Worm (Caenorhabditis elegans) whole organism, L1 larva: ENCODE measurements around the gene ech-6.
A peak's percentile ranks its signal among the peaks of the same experiment; 100 is the strongest.

ENCODE experiments used
- C04F5.9 ChIP-seq: sonication (generic microtip); optimal IDR thresholded peaks from 2 replicates; lab custom pipeline; 2016; ENCODE audit warnings: missing genetic modification characterization, missing compliant biosample characterization
- aha-1 ChIP-seq: fragments of 150-350 bp; optimal IDR thresholded peaks from 2 replicates; lab custom pipeline; 2014; ENCODE audit warnings: missing biosample characterization, missing genetic modification characterization
- alr-1 ChIP-seq: fragments of 200-800 bp; sonication (Bioruptor generic); optimal IDR thresholded peaks from 2 replicates; lab custom pipeline; 2018; ENCODE audit warnings: borderline replicate concordance, mild to moderate bottlenecking, missing genetic modification characterization, missing compliant biosample characterization
- ama-1 ChIP-seq: fragments of 150-350 bp; optimal IDR thresholded peaks from 2 replicates; lab custom pipeline; 2014
- blmp-1 ChIP-seq: fragments of 150-350 bp; optimal IDR thresholded peaks from 2 replicates; lab custom pipeline; 2014; ENCODE audit warnings: missing biosample characterization, missing genetic modification characterization
- ceh-63 ChIP-seq: fragments of 200-800 bp; sonication (Bioruptor generic); optimal IDR thresholded peaks from 2 replicates; lab custom pipeline; 2018; ENCODE audit warnings: mild to moderate bottlenecking, missing genetic modification characterization, missing compliant biosample characterization
- ceh-82 ChIP-seq, 3 experiments: fragments of 150-350 bp in 1 of 3; sonication (generic microtip) in 2 of 3; optimal IDR thresholded peaks; 2 replicates each; lab custom pipeline; 2014 to 2017; ENCODE audit warnings: missing biosample characterization in 3 of 3, missing genetic modification characterization in 3 of 3
- ceh-88 ChIP-seq: fragments of 200-800 bp; sonication (Bioruptor generic); IDR thresholded peaks from 2 replicates; pipeline ENCODE4 v1.3.6; 2022; ENCODE audit warnings: missing genetic modification characterization, missing compliant biosample characterization
- ceh-90 ChIP-seq: sonication (generic microtip); optimal IDR thresholded peaks from 2 replicates; lab custom pipeline; 2016; ENCODE audit warnings: missing genetic modification characterization, missing compliant biosample characterization
- ces-1 ChIP-seq: fragments of 150-350 bp; optimal IDR thresholded peaks from 2 replicates; lab custom pipeline; 2014; ENCODE audit warnings: missing biosample characterization, missing genetic modification reagents, missing genetic modification characterization
- dpl-1 ChIP-seq, 3 experiments: fragments of 150-350 bp in 2 of 3; sonication (generic microtip) in 1 of 3; optimal IDR thresholded peaks; 2 replicates each; lab custom pipeline; 2014 to 2017; ENCODE audit warnings: missing biosample characterization in 3 of 3, missing genetic modification characterization in 3 of 3, missing genetic modification reagents in 3 of 3
- efl-1 ChIP-seq, 4 experiments: fragments of 150-350 bp; optimal IDR thresholded peaks in 3 of 4; peaks in 1 of 4; 1 replicate in 1 of 4; 2 replicates in 3 of 4; lab custom pipeline; 2014; ENCODE audit warnings: missing biosample characterization in 2 of 4, missing genetic modification characterization in 2 of 4, missing genetic modification reagents in 2 of 4
- efl-3 ChIP-seq: fragments of 200-800 bp; sonication (Bioruptor generic); optimal IDR thresholded peaks from 2 replicates; lab custom pipeline; 2018; ENCODE audit warnings: mild to moderate bottlenecking, missing genetic modification characterization, missing compliant biosample characterization
- elt-2 ChIP-seq: sonication (generic microtip); optimal IDR thresholded peaks from 2 replicates; lab custom pipeline; 2016; ENCODE audit warnings: missing genetic modification characterization, mild to moderate bottlenecking, inconsistent platforms, missing compliant biosample characterization, missing genetic modification reagents
- elt-3 ChIP-seq, 6 experiments: fragments of 150-350 bp in 1 of 6; sonication (generic microtip); optimal IDR thresholded peaks; 2 replicates each; lab custom pipeline; 2017 to 2018; ENCODE audit warnings: missing biosample characterization in 6 of 6, missing genetic modification characterization in 6 of 6, inconsistent platforms in 1 of 6
- fkh-8 ChIP-seq: sonication (generic microtip); optimal IDR thresholded peaks from 2 replicates; lab custom pipeline; 2016; ENCODE audit warnings: mild to moderate bottlenecking, missing genetic modification characterization, missing compliant biosample characterization
- fos-1 ChIP-seq: fragments of 150-350 bp; optimal IDR thresholded peaks from 2 replicates; lab custom pipeline; 2014; ENCODE audit warnings: missing biosample characterization, missing genetic modification characterization
- grh-1 ChIP-seq: fragments of 200-800 bp; sonication (Bioruptor generic); IDR thresholded peaks from 2 replicates; pipeline ENCODE4 v1.3.6; 2022; ENCODE audit warnings: missing genetic modification reagents, missing genetic modification characterization, missing compliant biosample characterization
- hlh-17 ChIP-seq: fragments of 200-800 bp; sonication (Bioruptor generic); optimal IDR thresholded peaks from 2 replicates; lab custom pipeline; 2018; ENCODE audit warnings: missing genetic modification characterization, mild to moderate bottlenecking, missing compliant biosample characterization, moderate library complexity, borderline replicate concordance
- hlh-4 ChIP-seq: sonication (generic microtip); optimal IDR thresholded peaks from 2 replicates; lab custom pipeline; 2016; ENCODE audit warnings: mild to moderate bottlenecking, missing genetic modification characterization, missing compliant biosample characterization
- hpl-2 ChIP-seq: fragments of 150-350 bp; optimal IDR thresholded peaks from 2 replicates; lab custom pipeline; 2014; ENCODE audit warnings: missing biosample characterization, missing genetic modification reagents, missing genetic modification characterization
- irx-1 ChIP-seq: sonication (generic microtip); optimal IDR thresholded peaks from 2 replicates; lab custom pipeline; 2016; ENCODE audit warnings: missing genetic modification characterization, missing compliant biosample characterization
- lin-13 ChIP-seq: fragments of 150-350 bp; optimal IDR thresholded peaks from 2 replicates; lab custom pipeline; 2014; ENCODE audit warnings: missing biosample characterization, missing genetic modification reagents, missing genetic modification characterization
- lin-14 ChIP-seq: fragments of 200-800 bp; sonication (Bioruptor generic); optimal IDR thresholded peaks from 2 replicates; lab custom pipeline; 2018; ENCODE audit warnings: mild to moderate bottlenecking, missing genetic modification characterization, moderate library complexity, missing compliant biosample characterization
- lin-35 ChIP-seq, 2 experiments: fragments of 150-350 bp; optimal IDR thresholded peaks; 2 replicates each; lab custom pipeline; 2014; ENCODE audit warnings: missing biosample characterization in 2 of 2, missing genetic modification characterization in 2 of 2, missing genetic modification reagents in 2 of 2
- lin-39 ChIP-seq: fragments of 150-350 bp; optimal IDR thresholded peaks from 2 replicates; lab custom pipeline; 2014; ENCODE audit warnings: missing biosample characterization, missing genetic modification reagents, missing genetic modification characterization
- lsy-2 ChIP-seq, 2 experiments: fragments of 150-350 bp; optimal IDR thresholded peaks; 2 replicates each; lab custom pipeline; 2014; ENCODE audit warnings: missing biosample characterization in 2 of 2, missing genetic modification characterization in 2 of 2
- mep-1 ChIP-seq: fragments of 150-350 bp; optimal IDR thresholded peaks from 2 replicates; lab custom pipeline; 2014; ENCODE audit warnings: missing biosample characterization, missing genetic modification characterization
- nhr-11 ChIP-seq: fragments of 150-350 bp; optimal IDR thresholded peaks from 2 replicates; lab custom pipeline; 2014; ENCODE audit warnings: missing biosample characterization, missing genetic modification characterization
- nhr-19 ChIP-seq: fragments of 200-800 bp; sonication (Bioruptor generic); conservative IDR thresholded peaks from 2 replicates; pipeline ENCODE4 v1.3.6; 2022; ENCODE audit warnings: missing genetic modification characterization, missing compliant biosample characterization
- nhr-20 ChIP-seq: sonication (generic microtip); optimal IDR thresholded peaks from 2 replicates; lab custom pipeline; 2016; ENCODE audit warnings: mild to moderate bottlenecking, missing genetic modification characterization, missing compliant biosample characterization
- nhr-237 ChIP-seq: fragments of 150-350 bp; optimal IDR thresholded peaks from 2 replicates; lab custom pipeline; 2014; ENCODE audit warnings: missing biosample characterization, missing genetic modification characterization
- nhr-47 ChIP-seq: sonication (generic microtip); optimal IDR thresholded peaks from 2 replicates; lab custom pipeline; 2016; ENCODE audit warnings: mild to moderate bottlenecking, missing genetic modification characterization, moderate library complexity, missing compliant biosample characterization
- nhr-76 ChIP-seq: sonication (generic microtip); optimal IDR thresholded peaks from 2 replicates; lab custom pipeline; 2017; ENCODE audit warnings: missing biosample characterization, missing genetic modification characterization
- nhr-77 ChIP-seq: fragments of 150-350 bp; optimal IDR thresholded peaks from 2 replicates; lab custom pipeline; 2014; ENCODE audit warnings: missing biosample characterization, missing genetic modification characterization
- nhr-85 ChIP-seq: sonication (generic microtip); peaks from one replicate; lab custom pipeline; 2016; ENCODE audit warnings: missing genetic modification characterization, inconsistent platforms, missing compliant biosample characterization
- nhr-90 ChIP-seq: sonication (generic microtip); optimal IDR thresholded peaks from 2 replicates; lab custom pipeline; 2016; ENCODE audit warnings: mild to moderate bottlenecking, missing genetic modification characterization, missing compliant biosample characterization; ENCODE audit not compliant: poor library complexity
- pax-3 ChIP-seq: fragments of 200-800 bp; sonication (Bioruptor generic); optimal IDR thresholded peaks from 2 replicates; lab custom pipeline; 2018; ENCODE audit warnings: mild to moderate bottlenecking, missing genetic modification characterization, moderate library complexity, missing compliant biosample characterization
- pqm-1 ChIP-seq: sonication (generic microtip); optimal IDR thresholded peaks from 3 replicates; lab custom pipeline; 2017; ENCODE audit warnings: missing biosample characterization, missing genetic modification characterization
- snu-23 ChIP-seq: sonication (generic microtip); optimal IDR thresholded peaks from 2 replicates; lab custom pipeline; 2016; ENCODE audit warnings: missing genetic modification characterization, missing compliant biosample characterization
- sup-37 ChIP-seq: fragments of 200-800 bp; sonication (Bioruptor generic); optimal IDR thresholded peaks from 2 replicates; lab custom pipeline; 2018; ENCODE audit warnings: mild to moderate bottlenecking, missing genetic modification characterization, missing compliant biosample characterization
- swsn-7 ChIP-seq: sonication (generic microtip); optimal IDR thresholded peaks from 2 replicates; lab custom pipeline; 2016; ENCODE audit warnings: missing genetic modification characterization, missing compliant biosample characterization
- tbx-2 ChIP-seq: sonication (generic microtip); optimal IDR thresholded peaks from 2 replicates; lab custom pipeline; 2016; ENCODE audit warnings: missing genetic modification characterization, missing compliant biosample characterization
- unc-30 ChIP-seq: sonication (generic microtip); optimal IDR thresholded peaks from 2 replicates; lab custom pipeline; 2017; ENCODE audit warnings: missing biosample characterization, missing genetic modification characterization
- unc-62 ChIP-seq: fragments of 150-350 bp; optimal IDR thresholded peaks from 2 replicates; lab custom pipeline; 2014; ENCODE audit warnings: missing biosample characterization, missing genetic modification reagents, missing genetic modification characterization
- vab-15 ChIP-seq: sonication (generic microtip); optimal IDR thresholded peaks from 2 replicates; lab custom pipeline; 2017; ENCODE audit warnings: missing genotype, mild to moderate bottlenecking, missing genetic modification characterization, missing compliant biosample characterization
- zip-4 ChIP-seq: fragments of 200-800 bp; sonication (Bioruptor generic); optimal IDR thresholded peaks from 2 replicates; lab custom pipeline; 2018; ENCODE audit warnings: mild to moderate bottlenecking, missing genetic modification characterization, moderate library complexity, missing compliant biosample characterization
- ztf-11 ChIP-seq, 2 experiments: sonication (generic microtip); optimal IDR thresholded peaks; 2 replicates each; lab custom pipeline; 2016 to 2017; ENCODE audit warnings: missing genetic modification characterization in 2 of 2, missing biosample characterization in 1 of 2, missing compliant biosample characterization in 1 of 2

Gene ech-6

DNA sequence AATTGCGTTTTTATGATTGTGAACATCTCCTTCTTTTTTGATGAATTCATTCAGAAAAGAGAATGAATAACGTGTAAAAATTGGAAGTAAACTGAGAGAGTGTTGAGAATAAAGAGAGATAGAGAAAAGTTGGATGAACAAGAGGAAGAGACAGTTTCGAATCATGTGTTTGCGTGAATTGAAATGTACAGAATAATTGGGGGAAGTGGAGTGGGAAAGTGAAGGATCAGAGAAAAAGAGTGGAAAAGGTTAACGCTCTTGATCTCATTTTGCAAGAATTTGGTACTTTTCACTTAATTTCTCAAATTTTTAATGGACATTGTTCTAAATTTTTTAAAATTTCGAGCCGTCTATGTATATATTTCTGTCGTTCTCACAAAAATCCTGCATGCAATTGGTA, 19.4 kb downstream of the ech-6 start:
- TF ChIP-seq tbx-2 (tag; lab: Kevin White, UChicago) (no peak), lsy-2 (tag; optimal IDR thresholded peaks at IDR 0.05; lab: Kevin White, UChicago) (peak in 1 of 2 experiments; percentile 23), C04F5.9 (tag; lab: Kevin White, UChicago) (no peak), fkh-8 (tag; lab: Kevin White, UChicago) (no peak), hpl-2 (no peak), irx-1 (tag; lab: Kevin White, UChicago) (no peak), alr-1 (no peak), ceh-63 (GFP tag; lab: Kevin White, UChicago) (no peak), nhr-11 (tag; lab: Kevin White, UChicago) (no peak), zip-4 (GFP tag; lab: Kevin White, UChicago) (no peak), ces-1 (GFP tag; lab: Kevin White, UChicago) (no peak), mep-1 (tag; lab: Kevin White, UChicago) (peak; percentile 32), ceh-90 (tag; lab: Kevin White, UChicago) (no peak), hlh-17 (no peak), fos-1 (tag; lab: Kevin White, UChicago) (no peak), pqm-1 (tag; lab: Kevin White, UChicago) (no peak), nhr-237 (no peak), swsn-7 (tag; lab: Kevin White, UChicago) (no peak), nhr-20 (tag; lab: Kevin White, UChicago) (peak; percentile 3), dpl-1 (GFP tag; optimal IDR thresholded peaks at IDR 0.05; lab: Kevin White, UChicago) (no peak), elt-3 (tag; optimal IDR thresholded peaks at IDR 0.05; lab: Kevin White, UChicago) (peak in 1 of 6 experiments; percentile 27), nhr-76 (tag; lab: Kevin White, UChicago) (no peak), nhr-85 (tag; lab: Kevin White, UChicago) (peak; percentile 74), snu-23 (GFP tag; lab: Kevin White, UChicago) (peak; percentile 22), unc-62 (GFP tag; lab: Kevin White, UChicago) (no peak), nhr-77 (tag; lab: Kevin White, UChicago) (no peak), lin-14 (peak; percentile 64), efl-3 (no peak), lin-35 (GFP tag; optimal IDR thresholded peaks at IDR 0.05; lab: Kevin White, UChicago) (peak in 1 of 2 experiments; percentile 26), blmp-1 (tag; lab: Kevin White, UChicago) (peak; percentile 87), nhr-90 (tag; lab: Kevin White, UChicago) (no peak)

DNA sequence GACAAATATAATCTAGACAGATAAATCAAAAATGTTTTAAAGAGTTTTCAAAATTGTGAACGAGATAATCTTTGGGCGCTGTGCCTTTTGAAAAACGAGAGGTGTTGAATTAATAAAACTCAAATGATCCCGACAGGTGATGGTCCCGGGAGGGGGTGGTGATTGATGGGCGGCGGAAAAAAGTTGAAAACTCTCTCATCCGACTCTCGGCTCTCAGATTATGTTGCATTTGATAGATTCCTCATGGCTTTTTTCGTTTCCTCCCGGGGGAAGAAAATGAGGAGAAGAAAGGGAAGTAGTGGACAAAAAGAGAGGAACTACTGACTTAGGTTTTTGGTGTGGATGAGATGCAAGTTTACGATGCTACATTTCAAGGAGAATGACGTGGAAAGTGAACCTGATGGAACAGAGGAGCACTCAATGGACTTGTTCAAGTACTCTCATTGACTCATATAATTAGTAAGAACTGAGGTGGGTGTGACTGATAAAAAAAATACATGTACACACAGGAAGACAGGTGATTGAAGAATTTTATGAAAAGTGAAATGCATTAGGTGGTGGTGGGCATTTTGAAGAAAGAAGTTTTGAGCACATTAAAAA, 21.3 kb downstream of the ech-6 start:
- TF ChIP-seq elt-2 (tag; lab: Kevin White, UChicago) = no peak
- TF ChIP-seq zip-4 (GFP tag; lab: Kevin White, UChicago) = no peak
- TF ChIP-seq sup-37 (GFP tag; lab: Kevin White, UChicago) = no peak
- no peak for TF ChIP-seq fos-1 (tag; lab: Kevin White, UChicago)
- no peak for TF ChIP-seq hlh-4 (tag; lab: Kevin White, UChicago)
- no peak for TF ChIP-seq blmp-1 (tag; lab: Kevin White, UChicago)
- no peak for TF ChIP-seq ces-1 (GFP tag; lab: Kevin White, UChicago)
- TF ChIP-seq unc-30 (tag; lab: Kevin White, UChicago) = no peak
- no peak for TF ChIP-seq aha-1 (tag; lab: Kevin White, UChicago)
- peak; percentile 51 for TF ChIP-seq lin-39
- TF ChIP-seq nhr-76 (tag; lab: Kevin White, UChicago) = no peak
- TF ChIP-seq ceh-88 (GFP tag; lab: Robert Waterston, UW) = no peak
- TF ChIP-seq nhr-47 (tag; lab: Kevin White, UChicago) = no peak
- no peak for TF ChIP-seq nhr-11 (tag; lab: Kevin White, UChicago)
- TF ChIP-seq lin-13 = no peak
- TF ChIP-seq pqm-1 (tag; lab: Kevin White, UChicago) = no peak
- no peak for TF ChIP-seq pax-3 (tag; lab: Kevin White, UChicago)
- no peak for TF ChIP-seq ceh-63 (GFP tag; lab: Kevin White, UChicago)
- no peak for TF ChIP-seq efl-1 (optimal IDR thresholded peaks at IDR 0.05; lab: Kevin White, UChicago)
- TF ChIP-seq efl-1 (GFP tag; optimal IDR thresholded peaks at IDR 0.05 in 1 of 2; lab: Kevin White, UChicago) = peak in 1 of 2 experiments; percentile 3
- no peak for TF ChIP-seq hlh-17
- TF ChIP-seq ama-1 (lab: Kevin White, UChicago) = no peak
- peak; percentile 19 for TF ChIP-seq snu-23 (GFP tag; lab: Kevin White, UChicago)
- TF ChIP-seq nhr-19 (GFP tag; lab: Robert Waterston, UW) = no peak; the same call in 1 of the 2 replicates
- TF ChIP-seq grh-1 (GFP tag; lab: Robert Waterston, UW) = no peak
- TF ChIP-seq ceh-82 (tag; optimal IDR thresholded peaks at IDR 0.05; lab: Kevin White, UChicago) = no peak
- TF ChIP-seq vab-15 (tag; lab: Kevin White, UChicago) = no peak
- TF ChIP-seq fkh-8 (tag; lab: Kevin White, UChicago) = no peak
- peak; percentile 24 for TF ChIP-seq swsn-7 (tag; lab: Kevin White, UChicago)
- no peak for TF ChIP-seq ztf-11 (tag; optimal IDR thresholded peaks at IDR 0.05; lab: Kevin White, UChicago)
- no peak for TF ChIP-seq tbx-2 (tag; lab: Kevin White, UChicago)
- TF ChIP-seq nhr-77 (tag; lab: Kevin White, UChicago) = no peak
